In genomic region chrX:15591721-15592491, dm6 we compare ENCODE assay signal across 1 fruit fly cellular context.
TF ChIP-seq lines count a peak whose summit lies in the region.

No protein-coding gene starts in this region.

TF ChIP-seq in whole organism, embryonic, 481 proteins besides CTCF, POLR2A, EP300 and RAD21 (continued from another document and continues in another):
- TF ChIP-seq CG18262 (tag; optimal IDR thresholded peaks at IDR 0.05; lab: Kevin White, UChicago): peak; percentile 16
- TF ChIP-seq CG1792 (GFP tag; optimal IDR thresholded peaks at IDR 0.05; lab: Kevin White, UChicago): no peak
- peak; percentile 44 for TF ChIP-seq nmo (GFP tag; optimal IDR thresholded peaks at IDR 0.05; lab: Kevin White, UChicago)
- peak; percentile 45 for TF ChIP-seq CG17385 (GFP tag; optimal IDR thresholded peaks at IDR 0.05; lab: Kevin White, UChicago)
- TF ChIP-seq Rfx (GFP tag; IDR thresholded peaks at IDR 0.05; lab: Robert Waterston, UW): peak; percentile 50
- peak in 1 of 2 experiments; percentile 43 for TF ChIP-seq dpn (GFP tag; optimal IDR thresholded peaks at IDR 0.05; lab: Kevin White, UChicago)
- TF ChIP-seq CG31365 (tag; optimal IDR thresholded peaks at IDR 0.05; lab: Kevin White, UChicago): no peak
- peak; percentile 51; the same call in 1 of the 3 replicates for TF ChIP-seq CG17361 (GFP tag; IDR thresholded peaks at IDR 0.05; lab: Robert Waterston, UW)
- TF ChIP-seq grn (GFP tag; optimal IDR thresholded peaks at IDR 0.05; lab: Kevin White, UChicago): no peak
- no peak for TF ChIP-seq crp (GFP tag; optimal IDR thresholded peaks at IDR 0.05; lab: Kevin White, UChicago)
- no peak for TF ChIP-seq CkIIα-i1 (GFP tag; IDR thresholded peaks at IDR 0.05; lab: Robert Waterston, UW)
- TF ChIP-seq Awh (GFP tag; IDR thresholded peaks at IDR 0.05; lab: Robert Waterston, UW): peak; percentile 45; the same call in 1 of the 2 replicates
- peak; percentile 45; the same call in 1 of the 2 replicates for TF ChIP-seq CG32532 (GFP tag; IDR thresholded peaks at IDR 0.05; lab: Robert Waterston, UW)
- peak; percentile 52 for TF ChIP-seq CG14014 (GFP tag; IDR thresholded peaks at IDR 0.05; lab: Robert Waterston, UW)
- peak; percentile 4 for TF ChIP-seq Dip3 (GFP tag; optimal IDR thresholded peaks at IDR 0.05; lab: Kevin White, UChicago)
- peak; percentile 13 for TF ChIP-seq CHES-1-like (GFP tag; optimal IDR thresholded peaks at IDR 0.05; lab: Kevin White, UChicago)
- peak; percentile 48 for TF ChIP-seq grau (tag; optimal IDR thresholded peaks at IDR 0.05; lab: Kevin White, UChicago)
- no peak for TF ChIP-seq br (optimal IDR thresholded peaks at IDR 0.05; lab: Kevin White, UChicago)
- TF ChIP-seq Ets65A (GFP tag; lab: Kevin White, UChicago): no peak
- peak; percentile 28 for TF ChIP-seq fd96Cb (tag; optimal IDR thresholded peaks at IDR 0.05; lab: Kevin White, UChicago)
- no peak for TF ChIP-seq C15 (GFP tag; IDR thresholded peaks at IDR 0.05; lab: Robert Waterston, UW)
- TF ChIP-seq gcm (GFP tag; optimal IDR thresholded peaks at IDR 0.05; lab: Kevin White, UChicago): peak; percentile 3
- peak; percentile 2 for TF ChIP-seq CG4424 (GFP tag; optimal IDR thresholded peaks at IDR 0.05; lab: Kevin White, UChicago)
- TF ChIP-seq Atf3 (GFP tag; optimal IDR thresholded peaks at IDR 0.05; lab: Kevin White, UChicago): no peak
- 0 out of 2 replicates have a peak, but pooled peaks have one; percentile 39 for TF ChIP-seq lmd (GFP tag; IDR thresholded peaks at IDR 0.05; lab: Robert Waterston, UW)
- TF ChIP-seq Mes4 (GFP tag; optimal IDR thresholded peaks at IDR 0.05; lab: Kevin White, UChicago): no peak
- peak; percentile 14 for TF ChIP-seq Camta (GFP tag; optimal IDR thresholded peaks at IDR 0.05; lab: Kevin White, UChicago)
- peak; percentile 37 for TF ChIP-seq CG9817 (tag; optimal IDR thresholded peaks at IDR 0.05; lab: Kevin White, UChicago)
- TF ChIP-seq lab (GFP tag; optimal IDR thresholded peaks at IDR 0.05; lab: Kevin White, UChicago): peak; percentile 57
- TF ChIP-seq CG1602 (GFP tag; optimal IDR thresholded peaks at IDR 0.05; lab: Kevin White, UChicago): no peak
- peak; percentile 53 for TF ChIP-seq CG13424 (tag; optimal IDR thresholded peaks at IDR 0.05; lab: Kevin White, UChicago)
- TF ChIP-seq tgo (GFP tag; IDR thresholded peaks at IDR 0.05; lab: Robert Waterston, UW): 0 out of 3 replicates have a peak, but pooled peaks have one; percentile 37
- peak; percentile 7 for TF ChIP-seq cwo (GFP tag; optimal IDR thresholded peaks at IDR 0.05; lab: Kevin White, UChicago)
- TF ChIP-seq lilli (GFP tag; optimal IDR thresholded peaks at IDR 0.05; lab: Kevin White, UChicago): peak; percentile 36
- no peak for TF ChIP-seq CG3726 (GFP tag; IDR thresholded peaks at IDR 0.05; lab: Robert Waterston, UW)
- peak; percentile 35; the same call in 1 of the 2 replicates for TF ChIP-seq Drgx (GFP tag; IDR thresholded peaks at IDR 0.05; lab: Robert Waterston, UW)
- 0 out of 2 replicates have a peak, but pooled peaks have one; percentile 21 for TF ChIP-seq ssp (GFP tag; IDR thresholded peaks at IDR 0.05; lab: Robert Waterston, UW)
- peak; percentile 22 for TF ChIP-seq Asciz (GFP tag; optimal IDR thresholded peaks at IDR 0.05; lab: Kevin White, UChicago)
- no peak for TF ChIP-seq zen2 (GFP tag; IDR thresholded peaks at IDR 0.05; lab: Robert Waterston, UW; ENCODE audit: partially characterized antibody)
- no peak for TF ChIP-seq Dad (GFP tag; optimal IDR thresholded peaks at IDR 0.05; lab: Kevin White, UChicago)
- TF ChIP-seq CG13775 (GFP tag; optimal IDR thresholded peaks at IDR 0.05; lab: Kevin White, UChicago): peak; percentile 36
- TF ChIP-seq CG11456 (GFP tag; IDR thresholded peaks at IDR 0.05; lab: Robert Waterston, UW): peak; percentile 49; the same call in 1 of the 3 replicates
- TF ChIP-seq dm (GFP tag; optimal IDR thresholded peaks at IDR 0.05; lab: Kevin White, UChicago): no peak
- peak; percentile 44; the same call in 1 of the 4 replicates for TF ChIP-seq Gug (GFP tag; IDR thresholded peaks at IDR 0.05; lab: Robert Waterston, UW)
- TF ChIP-seq pum (GFP tag; optimal IDR thresholded peaks at IDR 0.05; lab: Kevin White, UChicago): peak; percentile 41
- peak; percentile 21 for TF ChIP-seq CG8388 (GFP tag; optimal IDR thresholded peaks at IDR 0.05; lab: Kevin White, UChicago)
- TF ChIP-seq CG34422 (GFP tag; IDR thresholded peaks at IDR 0.05; lab: Robert Waterston, UW): 0 out of 3 replicates have a peak, but pooled peaks have one; percentile 37
- no peak for TF ChIP-seq CG3163 (GFP tag; optimal IDR thresholded peaks at IDR 0.05; lab: Kevin White, UChicago)
- TF ChIP-seq Myb (GFP tag; optimal IDR thresholded peaks at IDR 0.05; lab: Kevin White, UChicago): peak; percentile 4
- TF ChIP-seq CG6689 (GFP tag; IDR thresholded peaks at IDR 0.05; lab: Robert Waterston, UW): peak; percentile 52; the same call in 1 of the 2 replicates
- no peak for TF ChIP-seq vnd (GFP tag; IDR thresholded peaks at IDR 0.05; lab: Robert Waterston, UW; ENCODE audit: partially characterized antibody)
- peak; percentile 51 for TF ChIP-seq CG7839 (tag; optimal IDR thresholded peaks at IDR 0.05; lab: Kevin White, UChicago)
- TF ChIP-seq kay (GFP tag; optimal IDR thresholded peaks at IDR 0.05; lab: Kevin White, UChicago): peak; percentile 13
- TF ChIP-seq pho (GFP tag; optimal IDR thresholded peaks at IDR 0.05; lab: Kevin White, UChicago): peak; percentile 40
- TF ChIP-seq B-H1 (GFP tag; IDR thresholded peaks at IDR 0.05; lab: Robert Waterston, UW): no peak
- peak; percentile 7 to 63 for TF ChIP-seq Hr51 (GFP tag; optimal IDR thresholded peaks at IDR 0.05; lab: Kevin White, UChicago)
- TF ChIP-seq lola (GFP tag; optimal IDR thresholded peaks at IDR 0.05; lab: Kevin White, UChicago): peak in 1 of 3 experiments; percentile 7
- TF ChIP-seq Xrp1 (GFP tag; IDR thresholded peaks at IDR 0.05; lab: Robert Waterston, UW): 0 out of 2 replicates have a peak, but pooled peaks have one; percentile 34
- 0 out of 2 replicates have a peak, but pooled peaks have one; percentile 27 for TF ChIP-seq seq (GFP tag; IDR thresholded peaks at IDR 0.05; lab: Robert Waterston, UW)
- TF ChIP-seq hkb (optimal IDR thresholded peaks at IDR 0.05; lab: Kevin White, UChicago): no peak
- peak; percentile 60; the same call in 1 of the 2 replicates for TF ChIP-seq hkb (GFP tag; IDR thresholded peaks at IDR 0.05; lab: Robert Waterston, UW)
- TF ChIP-seq CG7357 (GFP tag; IDR thresholded peaks at IDR 0.05; lab: Robert Waterston, UW): 0 out of 3 replicates have a peak, but pooled peaks have one; percentile 28
- peak; percentile 6 for TF ChIP-seq eyg (GFP tag; optimal IDR thresholded peaks at IDR 0.05; lab: Kevin White, UChicago)
- peak; percentile 59 for TF ChIP-seq vvl (GFP tag; IDR thresholded peaks at IDR 0.05; lab: Robert Waterston, UW)
- peak; percentile 82 for TF ChIP-seq sens (GFP tag; lab: Kevin White, UChicago)
- peak; percentile 29; the same call in 1 of the 2 replicates for TF ChIP-seq Ada2b (GFP tag; IDR thresholded peaks at IDR 0.05; lab: Robert Waterston, UW)
- TF ChIP-seq gem (tag; optimal IDR thresholded peaks at IDR 0.05; lab: Kevin White, UChicago): peak; percentile 67
- peak; percentile 53 for TF ChIP-seq CG31441 (GFP tag; IDR thresholded peaks at IDR 0.05; lab: Robert Waterston, UW)
- TF ChIP-seq unpg (GFP tag; optimal IDR thresholded peaks at IDR 0.05; lab: Kevin White, UChicago): peak; percentile 58
- peak; percentile 34; the same call in 1 of the 2 replicates for TF ChIP-seq CG6272 (GFP tag; IDR thresholded peaks at IDR 0.05; lab: Robert Waterston, UW)
- TF ChIP-seq Med (GFP tag; lab: Kevin White, UChicago): peak; percentile 76
- no peak for TF ChIP-seq tup (GFP tag; optimal IDR thresholded peaks at IDR 0.05; lab: Kevin White, UChicago)
- TF ChIP-seq sob (GFP tag; IDR thresholded peaks at IDR 0.05; lab: Robert Waterston, UW): 0 out of 2 replicates have a peak, but pooled peaks have one; percentile 29
- peak; percentile 49 for TF ChIP-seq CG2875 (GFP tag; optimal IDR thresholded peaks at IDR 0.05; lab: Kevin White, UChicago)
- TF ChIP-seq so (GFP tag; IDR thresholded peaks at IDR 0.05; lab: Robert Waterston, UW): peak; percentile 39; the same call in 1 of the 3 replicates
- TF ChIP-seq Ssrp (tag; optimal IDR thresholded peaks at IDR 0.05; lab: Kevin White, UChicago): peak; percentile 16
- TF ChIP-seq CG33213 (GFP tag; optimal IDR thresholded peaks at IDR 0.05; lab: Kevin White, UChicago): peak; percentile 50
- TF ChIP-seq bcd (GFP tag; optimal IDR thresholded peaks at IDR 0.05; lab: Kevin White, UChicago): peak; percentile 52
- peak; percentile 33 for TF ChIP-seq ind (GFP tag; optimal IDR thresholded peaks at IDR 0.05; lab: Kevin White, UChicago)
- TF ChIP-seq CG11398 (GFP tag; optimal IDR thresholded peaks at IDR 0.05; lab: Kevin White, UChicago): peak; percentile 10
- peak; percentile 58 for TF ChIP-seq CG11504 (tag; optimal IDR thresholded peaks at IDR 0.05; lab: Kevin White, UChicago)
- TF ChIP-seq CG15269 (tag; optimal IDR thresholded peaks at IDR 0.05; lab: Kevin White, UChicago): peak; percentile 54
- peak; percentile 68 for TF ChIP-seq dysf (GFP tag; IDR thresholded peaks at IDR 0.05; lab: Robert Waterston, UW)
- no peak for TF ChIP-seq Ravus (GFP tag; IDR thresholded peaks at IDR 0.05; lab: Robert Waterston, UW)
- TF ChIP-seq CG5180 (GFP tag; optimal IDR thresholded peaks at IDR 0.05; lab: Kevin White, UChicago): peak; percentile 21
- TF ChIP-seq ewg (GFP tag; optimal IDR thresholded peaks at IDR 0.05; lab: Kevin White, UChicago): peak; percentile 20
- peak; percentile 21 to 44 for TF ChIP-seq chif (GFP tag; optimal IDR thresholded peaks at IDR 0.05; lab: Kevin White, UChicago)
- peak; percentile 20 for TF ChIP-seq CG18619 (GFP tag; optimal IDR thresholded peaks at IDR 0.05; lab: Kevin White, UChicago)
- TF ChIP-seq Fer1 (GFP tag; optimal IDR thresholded peaks at IDR 0.05; lab: Kevin White, UChicago): peak; percentile 41
- no peak for TF ChIP-seq CG15073 (GFP tag; optimal IDR thresholded peaks at IDR 0.05; lab: Kevin White, UChicago)
- TF ChIP-seq CG1603 (tag; optimal IDR thresholded peaks at IDR 0.05; lab: Kevin White, UChicago): peak; percentile 33
- peak; percentile 7 for TF ChIP-seq Side (GFP tag; optimal IDR thresholded peaks at IDR 0.05; lab: Kevin White, UChicago)
- TF ChIP-seq danr (GFP tag; IDR thresholded peaks at IDR 0.05; lab: Robert Waterston, UW): no peak
- TF ChIP-seq CG2712 (tag; optimal IDR thresholded peaks at IDR 0.05; lab: Kevin White, UChicago): peak; percentile 23
- no peak for TF ChIP-seq CG18764 (GFP tag; optimal IDR thresholded peaks at IDR 0.05; lab: Kevin White, UChicago)
- TF ChIP-seq Hmr (GFP tag; optimal IDR thresholded peaks at IDR 0.05; lab: Kevin White, UChicago): peak; percentile 42
- no peak for TF ChIP-seq Bdp1 (GFP tag; optimal IDR thresholded peaks at IDR 0.05; lab: Kevin White, UChicago)
- TF ChIP-seq Elba2 (GFP tag; optimal IDR thresholded peaks at IDR 0.05; lab: Kevin White, UChicago): no peak
- no peak for TF ChIP-seq Dll (GFP tag; IDR thresholded peaks at IDR 0.05; lab: Robert Waterston, UW; ENCODE audit: partially characterized antibody)
- TF ChIP-seq az2 (GFP tag; optimal IDR thresholded peaks at IDR 0.05; lab: Kevin White, UChicago): peak; percentile 51
- peak; percentile 46 for TF ChIP-seq Aef1 (GFP tag; IDR thresholded peaks at IDR 0.05; lab: Robert Waterston, UW)
- TF ChIP-seq CG6765 (GFP tag; optimal IDR thresholded peaks at IDR 0.05; lab: Kevin White, UChicago): peak; percentile 6
- peak; percentile 17 for TF ChIP-seq MTF-1 (GFP tag; optimal IDR thresholded peaks at IDR 0.05; lab: Kevin White, UChicago; ENCODE audit: borderline replicate concordance)
- peak; percentile 31 for TF ChIP-seq pnt (GFP tag; optimal IDR thresholded peaks at IDR 0.05; lab: Kevin White, UChicago)
- peak; percentile 68 for TF ChIP-seq ATbp (GFP tag; optimal IDR thresholded peaks at IDR 0.05; lab: Kevin White, UChicago)
- peak; percentile 27; the same call in 1 of the 2 replicates for TF ChIP-seq CG32767 (GFP tag; IDR thresholded peaks at IDR 0.05; lab: Robert Waterston, UW)
- TF ChIP-seq esg (GFP tag; conservative IDR thresholded peaks at IDR 0.05; lab: Robert Waterston, UW): no peak
- TF ChIP-seq Hey (tag; optimal IDR thresholded peaks at IDR 0.05; lab: Kevin White, UChicago): no peak
- peak; percentile 28 for TF ChIP-seq CG10654 (GFP tag; optimal IDR thresholded peaks at IDR 0.05; lab: Kevin White, UChicago)
- peak; percentile 14 for TF ChIP-seq CG4854 (GFP tag; optimal IDR thresholded peaks at IDR 0.05; lab: Kevin White, UChicago)
- peak; percentile 72 for TF ChIP-seq CG31224 (GFP tag; IDR thresholded peaks at IDR 0.05; lab: Robert Waterston, UW)
- TF ChIP-seq slbo (GFP tag; IDR thresholded peaks at IDR 0.05; lab: Robert Waterston, UW): peak; percentile 52; the same call in 1 of the 2 replicates
- 0 out of 2 replicates have a peak, but pooled peaks have one; percentile 18 for TF ChIP-seq CG1024 (GFP tag; IDR thresholded peaks at IDR 0.05; lab: Robert Waterston, UW)
- TF ChIP-seq Adf1 (GFP tag; IDR thresholded peaks at IDR 0.05; lab: Robert Waterston, UW): 0 out of 2 replicates have a peak, but pooled peaks have one; percentile 15
- TF ChIP-seq CG7556 (GFP tag; optimal IDR thresholded peaks at IDR 0.05; lab: Kevin White, UChicago): peak; percentile 31
- TF ChIP-seq NfI (GFP tag; optimal IDR thresholded peaks at IDR 0.05; lab: Kevin White, UChicago): peak; percentile 16
- peak in 1 of 2 experiments; percentile 42 for TF ChIP-seq Hr78 (GFP tag; optimal IDR thresholded peaks at IDR 0.05; lab: Kevin White, UChicago)
- no peak for TF ChIP-seq BEAF-32 (GFP tag; optimal IDR thresholded peaks at IDR 0.05; lab: Kevin White, UChicago)
- no peak for TF ChIP-seq CG15514 (GFP tag; optimal IDR thresholded peaks at IDR 0.05; lab: Kevin White, UChicago)
- no peak for TF ChIP-seq trem (tag; optimal IDR thresholded peaks at IDR 0.05; lab: Kevin White, UChicago)
- TF ChIP-seq D (optimal IDR thresholded peaks at IDR 0.05; lab: Kevin White, UChicago): no peak
- peak; percentile 12 for TF ChIP-seq D (GFP tag; optimal IDR thresholded peaks at IDR 0.05; lab: Kevin White, UChicago)
- peak in 1 of 2 experiments; percentile 57 for TF ChIP-seq bsh (GFP tag; optimal IDR thresholded peaks at IDR 0.05; lab: Kevin White, UChicago)
- TF ChIP-seq CG7786 (GFP tag; optimal IDR thresholded peaks at IDR 0.05; lab: Kevin White, UChicago): peak; percentile 15
- TF ChIP-seq CG11093 (GFP tag; IDR thresholded peaks at IDR 0.05; lab: Robert Waterston, UW): no peak
- peak; percentile 17 for TF ChIP-seq nerfin-1 (tag; optimal IDR thresholded peaks at IDR 0.05; lab: Kevin White, UChicago)
- TF ChIP-seq CG1529 (GFP tag; optimal IDR thresholded peaks at IDR 0.05; lab: Kevin White, UChicago): peak; percentile 19
- no peak for TF ChIP-seq CG4404 (GFP tag; IDR thresholded peaks at IDR 0.05; lab: Robert Waterston, UW)
- TF ChIP-seq CG11085 (GFP tag; IDR thresholded peaks at IDR 0.05; lab: Robert Waterston, UW): no peak
